Worm (Caenorhabditis elegans): ENCODE data around the gene glb-34.
A peak's percentile ranks its signal among the peaks of the same experiment; 100 is the strongest.

Gene glb-34

DNA sequence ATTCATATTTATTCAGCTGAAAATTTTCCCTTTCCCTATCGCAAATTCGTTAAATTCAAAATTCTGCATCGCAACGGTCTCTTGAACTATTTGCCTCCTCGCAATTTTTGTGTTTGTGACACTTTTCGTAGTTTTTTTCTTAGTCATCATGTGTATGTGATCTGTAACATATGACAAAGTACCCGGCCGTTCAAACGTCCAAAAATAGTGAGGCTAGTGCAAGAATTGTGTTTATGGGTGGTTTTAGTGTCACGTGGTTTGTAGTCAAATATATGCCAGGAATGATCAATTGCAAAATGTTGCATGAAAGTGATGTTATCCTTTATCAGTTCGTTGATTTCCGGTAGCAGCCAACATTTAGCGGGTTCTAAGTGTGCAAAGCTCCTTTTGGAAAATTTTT, 37.3 kb upstream of the glb-34 start (continued):
- no peak for TF ChIP-seq Y48G9A.11 (GFP tag; IDR thresholded peaks at IDR 0.05)
- 0 out of 2 replicates have a peak, but pooled peaks have one; percentile 32 for TF ChIP-seq dmd-8 (GFP tag; IDR thresholded peaks at IDR 0.05)
- TF ChIP-seq skn-1 (tag; optimal IDR thresholded peaks at IDR 0.05): no peak
- TF ChIP-seq rbr-2 (tag; optimal IDR thresholded peaks at IDR 0.05): no peak
- TF ChIP-seq ceh-44 (GFP tag; IDR thresholded peaks at IDR 0.05): no peak
- TF ChIP-seq hlh-30 (tag; optimal IDR thresholded peaks at IDR 0.05; ENCODE audit: insufficient read depth): peak; percentile 94
- TF ChIP-seq zag-1 (tag; optimal IDR thresholded peaks at IDR 0.05): no peak
- TF ChIP-seq dmd-6 (GFP tag; IDR thresholded peaks at IDR 0.05): peak; percentile 90
- TF ChIP-seq tag-97 (GFP tag; IDR thresholded peaks at IDR 0.05): no peak
- no peak for TF ChIP-seq nhr-111 (GFP tag; optimal IDR thresholded peaks at IDR 0.05)
- no peak for TF ChIP-seq unc-62 (GFP tag; optimal IDR thresholded peaks at IDR 0.05 in 1 of 2)
- no peak for TF ChIP-seq unc-62 (tag; optimal IDR thresholded peaks at IDR 0.05)
- no peak for TF ChIP-seq mxl-3 (GFP tag; optimal IDR thresholded peaks at IDR 0.05)
- no peak for TF ChIP-seq Y5F2A.4 (GFP tag; optimal IDR thresholded peaks at IDR 0.05)
- peak; percentile 60 for TF ChIP-seq hlh-11 (tag; optimal IDR thresholded peaks at IDR 0.05)
- TF ChIP-seq unc-39 (tag; optimal IDR thresholded peaks at IDR 0.05): no peak
- TF ChIP-seq ceh-82 (tag; optimal IDR thresholded peaks at IDR 0.05): no peak
- peak; percentile 85 for TF ChIP-seq nhr-77 (tag; optimal IDR thresholded peaks at IDR 0.05)
- TF ChIP-seq nhr-76 (tag; optimal IDR thresholded peaks at IDR 0.05): no peak
- no peak for TF ChIP-seq ces-1 (GFP tag; optimal IDR thresholded peaks at IDR 0.05)
- no peak for TF ChIP-seq nhr-102 (tag; optimal IDR thresholded peaks at IDR 0.05)
- peak; percentile 83 for TF ChIP-seq aha-1 (tag)
- no peak for TF ChIP-seq egl-27 (tag; optimal IDR thresholded peaks at IDR 0.05)
- TF ChIP-seq ceh-20 (GFP tag; IDR thresholded peaks at IDR 0.05): no peak
- TF ChIP-seq zfp-3 (GFP tag; conservative IDR thresholded peaks at IDR 0.05): no peak
- TF ChIP-seq hmg-1.1 (GFP tag; IDR thresholded peaks at IDR 0.05): no peak
- TF ChIP-seq saeg-2 (GFP tag; IDR thresholded peaks at IDR 0.05): no peak
- TF ChIP-seq dmd-9 (GFP tag; IDR thresholded peaks at IDR 0.05): no peak
- TF ChIP-seq jun-1 (tag; optimal IDR thresholded peaks at IDR 0.05): no peak
- TF ChIP-seq lin-15B (tag; optimal IDR thresholded peaks at IDR 0.05): no peak
- TF ChIP-seq nhr-28 (tag; optimal IDR thresholded peaks at IDR 0.05): peak; percentile 98
- TF ChIP-seq mes-2 (tag; optimal IDR thresholded peaks at IDR 0.05; ENCODE audit: poor library complexity, severe bottlenecking): no peak
- no peak for TF ChIP-seq nhr-25 (tag; optimal IDR thresholded peaks at IDR 0.05; ENCODE audit: borderline replicate concordance, insufficient read depth)
- no peak for TF ChIP-seq sdz-12 (GFP tag; optimal IDR thresholded peaks at IDR 0.05)
- TF ChIP-seq php-3 (GFP tag; IDR thresholded peaks at IDR 0.05): peak; percentile 62; the same call in 1 of the 2 replicates
- no peak for TF ChIP-seq Y75B8A.6 (GFP tag; IDR thresholded peaks at IDR 0.05)
- TF ChIP-seq zip-2 (tag; optimal IDR thresholded peaks at IDR 0.05): no peak
- no peak for TF ChIP-seq nhr-6 (tag; optimal IDR thresholded peaks at IDR 0.05)
- no peak for TF ChIP-seq zfp-2 (tag; optimal IDR thresholded peaks at IDR 0.05)
- TF ChIP-seq nhr-48 (tag; optimal IDR thresholded peaks at IDR 0.05): peak; percentile 37
- no peak for TF ChIP-seq madf-5 (GFP tag; IDR thresholded peaks at IDR 0.05)
- TF ChIP-seq spr-1 (tag; optimal IDR thresholded peaks at IDR 0.05): no peak
- peak in 1 of 2 experiments; percentile 75 for TF ChIP-seq mdl-1 (tag; optimal IDR thresholded peaks at IDR 0.05)
- no peak for TF ChIP-seq zip-11 (GFP tag; IDR thresholded peaks at IDR 0.05)

DNA sequence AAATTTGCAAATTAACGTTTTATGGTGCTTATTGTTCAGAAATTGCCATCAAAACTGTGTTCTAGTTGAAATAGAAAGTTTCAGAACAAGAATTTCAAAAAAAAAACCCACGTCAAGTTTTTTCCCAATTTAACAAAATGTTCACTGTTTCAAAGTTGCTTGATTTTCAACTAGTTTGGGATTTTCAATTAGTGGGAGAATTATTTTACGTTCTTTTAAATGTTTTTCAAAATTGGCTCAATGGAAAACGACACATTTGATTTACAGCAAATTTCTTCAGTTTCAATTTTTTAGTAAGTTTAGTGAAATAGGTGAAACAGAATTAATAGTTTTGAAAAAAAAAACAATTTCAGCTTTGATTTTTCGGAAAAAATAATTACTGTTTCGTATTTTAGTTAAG, 36.1 kb upstream of the glb-34 start:
- TF ChIP-seq lin-13 (GFP tag; optimal IDR thresholded peaks at IDR 0.05): no peak
- no peak for TF ChIP-seq mxl-2 (GFP tag; conservative IDR thresholded peaks at IDR 0.05)
